Worm (Caenorhabditis elegans) whole organism, L2 larva: Measurements from ENCODE around the gene ceh-90.

Experiments used
- C34F6.9 ChIP-seq: fragments of 150-350 bp; optimal IDR thresholded peaks from 2 replicates; lab custom pipeline; 2014; ENCODE audit warnings: missing biosample characterization, missing genetic modification characterization
- F13H6.1 ChIP-seq: sonication (generic microtip); optimal IDR thresholded peaks from 2 replicates; lab custom pipeline; 2016; ENCODE audit warnings: missing genetic modification characterization, missing compliant biosample characterization
- R02D3.7 ChIP-seq: fragments of 150-350 bp; optimal IDR thresholded peaks from 2 replicates; lab custom pipeline; 2014; ENCODE audit warnings: missing biosample characterization, missing genetic modification characterization
- Y55F3AM.14 ChIP-seq: fragments of 200-800 bp; sonication (Bioruptor generic); optimal IDR thresholded peaks from 2 replicates; lab custom pipeline; 2018; ENCODE audit warnings: mild to moderate bottlenecking, missing genetic modification characterization, missing compliant biosample characterization
- ZK546.5 ChIP-seq: sonication (generic microtip); optimal IDR thresholded peaks from 2 replicates; lab custom pipeline; 2017; ENCODE audit warnings: missing biosample characterization, missing genetic modification characterization
- alr-1 ChIP-seq: fragments of 150-350 bp; optimal IDR thresholded peaks from 2 replicates; lab custom pipeline; 2014; ENCODE audit warnings: missing biosample characterization, missing genetic modification characterization
- aly-2 ChIP-seq: fragments of 150-350 bp; optimal IDR thresholded peaks from 2 replicates; lab custom pipeline; 2014; ENCODE audit warnings: missing biosample characterization, missing genetic modification characterization
- ama-1 ChIP-seq: fragments of 150-350 bp; optimal IDR thresholded peaks from 2 replicates; lab custom pipeline; 2018; ENCODE audit warnings: inconsistent platforms
- blmp-1 ChIP-seq: sonication (generic microtip); optimal IDR thresholded peaks from 2 replicates; lab custom pipeline; 2017; ENCODE audit warnings: missing genetic modification characterization, mild to moderate bottlenecking, missing compliant biosample characterization, antibody characterized with exemption, moderate library complexity; ENCODE audit not compliant: insufficient read depth
- ceh-16 ChIP-seq: fragments of 150-350 bp; optimal IDR thresholded peaks from 2 replicates; lab custom pipeline; 2014; ENCODE audit warnings: missing biosample characterization, missing genetic modification characterization
- ceh-82 ChIP-seq: fragments of 150-350 bp; optimal IDR thresholded peaks from 2 replicates; lab custom pipeline; 2014; ENCODE audit warnings: missing biosample characterization, missing genetic modification characterization
- crh-2 ChIP-seq: sonication (generic microtip); optimal IDR thresholded peaks from 2 replicates; lab custom pipeline; 2017; ENCODE audit warnings: missing biosample characterization, missing genetic modification characterization
- dmd-4 ChIP-seq: sonication (generic microtip); optimal IDR thresholded peaks from 2 replicates; lab custom pipeline; 2017; ENCODE audit warnings: missing biosample characterization, missing genetic modification characterization
- egl-27 ChIP-seq: sonication (generic microtip); optimal IDR thresholded peaks from 3 replicates; lab custom pipeline; 2017; ENCODE audit warnings: missing biosample characterization, missing genetic modification reagents, missing genetic modification characterization
- elt-1 ChIP-seq: fragments of 150-350 bp; optimal IDR thresholded peaks from 2 replicates; lab custom pipeline; 2014; ENCODE audit warnings: missing biosample characterization, missing genetic modification characterization
- elt-3 ChIP-seq: sonication (generic microtip); optimal IDR thresholded peaks from 2 replicates; lab custom pipeline; 2017; ENCODE audit warnings: missing biosample characterization, missing genetic modification characterization
- fos-1 ChIP-seq: fragments of 150-350 bp; optimal IDR thresholded peaks from 2 replicates; lab custom pipeline; 2014; ENCODE audit warnings: missing biosample characterization, missing genetic modification characterization
- gmeb-1 ChIP-seq: fragments of 150-350 bp; optimal IDR thresholded peaks from 2 replicates; lab custom pipeline; 2014; ENCODE audit warnings: missing biosample characterization, missing genetic modification characterization
- lin-11 ChIP-seq: fragments of 150-350 bp; sonication (generic microtip); optimal IDR thresholded peaks from 2 replicates; lab custom pipeline; 2014; ENCODE audit warnings: missing biosample characterization, missing genetic modification characterization, inconsistent platforms, mixed read lengths
- lin-13 ChIP-seq: fragments of 150-350 bp; optimal IDR thresholded peaks from 2 replicates; lab custom pipeline; 2014; ENCODE audit warnings: missing biosample characterization, missing genetic modification reagents, missing genetic modification characterization
- lin-39 ChIP-seq: fragments of 150-350 bp; optimal IDR thresholded peaks from 2 replicates; lab custom pipeline; 2014; ENCODE audit warnings: missing biosample characterization, missing genetic modification reagents, missing genetic modification characterization
- lsy-2 ChIP-seq, 2 experiments: fragments of 150-350 bp in 1 of 2; sonication (generic microtip) in 1 of 2; optimal IDR thresholded peaks; 2 replicates each; lab custom pipeline; 2014 to 2017; ENCODE audit warnings: missing biosample characterization in 2 of 2, missing genetic modification characterization in 2 of 2
- mab-5 ChIP-seq: fragments of 150-350 bp; optimal IDR thresholded peaks from 2 replicates; lab custom pipeline; 2014; ENCODE audit warnings: missing biosample characterization, missing genetic modification characterization
- mbf-1 ChIP-seq: sonication (generic microtip); optimal IDR thresholded peaks from 2 replicates; lab custom pipeline; 2017; ENCODE audit warnings: missing biosample characterization, missing genetic modification characterization
- mdl-1 ChIP-seq, 2 experiments: fragments of 150-350 bp in 1 of 2; sonication (generic microtip) in 1 of 2; optimal IDR thresholded peaks; 2 replicates each; lab custom pipeline; 2017; ENCODE audit warnings: missing biosample characterization in 2 of 2, missing genetic modification characterization in 2 of 2
- nhr-10 ChIP-seq: sonication (generic microtip); optimal IDR thresholded peaks from 2 replicates; lab custom pipeline; 2017; ENCODE audit warnings: missing biosample characterization, missing genetic modification characterization
- nhr-11 ChIP-seq: fragments of 150-350 bp; optimal IDR thresholded peaks from 2 replicates; lab custom pipeline; 2014; ENCODE audit warnings: missing biosample characterization, missing genetic modification characterization
- nhr-12 ChIP-seq: fragments of 150-350 bp; optimal IDR thresholded peaks from 2 replicates; lab custom pipeline; 2014; ENCODE audit warnings: missing biosample characterization, missing genetic modification characterization
- nhr-129 ChIP-seq: fragments of 150-350 bp; optimal IDR thresholded peaks from 2 replicates; lab custom pipeline; 2014; ENCODE audit warnings: missing biosample characterization, missing genetic modification characterization
- nhr-21 ChIP-seq: fragments of 150-350 bp; optimal IDR thresholded peaks from 2 replicates; lab custom pipeline; 2014; ENCODE audit warnings: missing biosample characterization, missing genetic modification characterization
- nhr-23 ChIP-seq: fragments of 150-350 bp; optimal IDR thresholded peaks from 2 replicates; lab custom pipeline; 2014; ENCODE audit warnings: missing biosample characterization, missing genetic modification reagents, missing genetic modification characterization
- nhr-237 ChIP-seq: fragments of 150-350 bp; optimal IDR thresholded peaks from 2 replicates; lab custom pipeline; 2014; ENCODE audit warnings: missing biosample characterization, missing genetic modification characterization
- nhr-25 ChIP-seq: fragments of 150-350 bp; sonication (generic microtip); optimal IDR thresholded peaks from 3 replicates; lab custom pipeline; 2014; ENCODE audit warnings: missing biosample characterization, missing genetic modification characterization
- nhr-6 ChIP-seq: fragments of 150-350 bp; optimal IDR thresholded peaks from 2 replicates; lab custom pipeline; 2014; ENCODE audit warnings: missing biosample characterization, missing genetic modification characterization
- nhr-77 ChIP-seq: fragments of 150-350 bp; optimal IDR thresholded peaks from 2 replicates; lab custom pipeline; 2014; ENCODE audit warnings: missing biosample characterization, missing genetic modification characterization
- peb-1 ChIP-seq: fragments of 150-350 bp; optimal IDR thresholded peaks from 2 replicates; lab custom pipeline; 2014; ENCODE audit warnings: missing biosample characterization, missing genetic modification characterization
- sem-4 ChIP-seq: fragments of 150-350 bp; optimal IDR thresholded peaks from 2 replicates; lab custom pipeline; 2014; ENCODE audit warnings: missing biosample characterization, missing genetic modification reagents, missing genetic modification characterization
- skn-1 ChIP-seq: sonication (generic microtip); optimal IDR thresholded peaks from 2 replicates; lab custom pipeline; 2017; ENCODE audit warnings: missing biosample characterization, missing genetic modification characterization
- sma-3 ChIP-seq: sonication (generic microtip); optimal IDR thresholded peaks from 2 replicates; lab custom pipeline; 2016; ENCODE audit warnings: missing genetic modification reagents, missing genetic modification characterization, missing compliant biosample characterization
- sma-9 ChIP-seq, 2 experiments: fragments of 150-350 bp in 1 of 2; sonication (generic microtip) in 1 of 2; optimal IDR thresholded peaks; 2 replicates each; lab custom pipeline; 2014 to 2016; ENCODE audit warnings: missing genetic modification characterization in 2 of 2, mild to moderate bottlenecking in 1 of 2, missing biosample characterization in 1 of 2, missing compliant biosample characterization in 1 of 2, missing genetic modification reagents in 1 of 2, moderate library complexity in 1 of 2
- snpc-4 ChIP-seq: fragments of 150-350 bp; optimal IDR thresholded peaks from 2 replicates; lab custom pipeline; 2014; ENCODE audit warnings: missing biosample characterization, missing genetic modification characterization
- unc-39 ChIP-seq: fragments of 150-350 bp; optimal IDR thresholded peaks from 2 replicates; lab custom pipeline; 2014; ENCODE audit warnings: missing biosample characterization, missing genetic modification characterization
- unc-55 ChIP-seq: fragments of 150-350 bp; sonication (generic microtip); optimal IDR thresholded peaks from 3 replicates; lab custom pipeline; 2014; ENCODE audit warnings: missing biosample characterization, missing genetic modification reagents, missing genetic modification characterization
- unc-62 ChIP-seq: fragments of 150-350 bp; optimal IDR thresholded peaks from 2 replicates; lab custom pipeline; 2014; ENCODE audit warnings: missing biosample characterization, missing genetic modification reagents, missing genetic modification characterization
- zag-1 ChIP-seq: fragments of 150-350 bp; optimal IDR thresholded peaks from 2 replicates; lab custom pipeline; 2014; ENCODE audit warnings: missing biosample characterization, missing genetic modification characterization
- ztf-1 ChIP-seq: fragments of 200-800 bp; sonication (Bioruptor generic); conservative IDR thresholded peaks from 2 replicates; pipeline ENCODE4 v1.3.6; 2022; ENCODE audit warnings: missing genetic modification characterization, missing compliant biosample characterization
- ztf-11 ChIP-seq: sonication (generic microtip); optimal IDR thresholded peaks from 2 replicates; lab custom pipeline; 2017; ENCODE audit warnings: missing biosample characterization, missing genetic modification characterization
- ztf-4 ChIP-seq: fragments of 150-350 bp; optimal IDR thresholded peaks from 2 replicates; lab custom pipeline; 2014; ENCODE audit warnings: missing biosample characterization, missing genetic modification characterization

Gene ceh-90

DNA sequence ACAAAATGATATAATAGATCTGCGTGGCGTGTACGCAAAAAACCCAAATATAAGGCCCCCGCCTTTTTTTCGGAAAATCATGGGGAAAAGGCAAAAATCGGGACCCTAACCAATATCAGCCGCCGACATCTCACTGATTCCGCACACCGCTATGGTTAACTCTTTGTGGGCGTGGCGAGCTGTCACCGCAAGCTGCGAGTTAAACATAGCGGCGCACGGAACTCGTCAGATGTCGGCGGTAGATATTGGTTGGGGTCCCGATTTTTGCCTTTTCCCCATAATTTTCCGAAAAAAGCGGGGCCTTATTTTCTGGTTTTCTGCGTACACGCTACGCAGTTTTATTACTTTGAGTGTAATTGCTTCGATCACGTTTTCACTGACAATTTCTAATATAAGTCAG is 38.1 kb downstream of the ceh-90 start:
- TF ChIP-seq R02D3.7 = no peak

ce11 chrX:14115480-14116161 is 41.2 kb downstream of the ceh-90 start, which contains the start of gene F28H6.7:
Gene F28H6.7, plus strand, starts transcription at chrX:14116111.
- TF ChIP-seq egl-27 (no peak), nhr-11 (tag; lab: Kevin White, UChicago) (peak; percentile 25), lsy-2 (tag; optimal IDR thresholded peaks at IDR 0.05; lab: Kevin White, UChicago) (no peak), lin-13 (GFP tag; lab: Kevin White, UChicago) (peak; percentile 29), snpc-4 (tag; lab: Kevin White, UChicago) (no peak), nhr-6 (tag; lab: Kevin White, UChicago) (no peak), fos-1 (tag; lab: Kevin White, UChicago) (peak; percentile 57), zag-1 (no peak), mbf-1 (tag; lab: Kevin White, UChicago) (no peak), aly-2 (tag; lab: Kevin White, UChicago) (no peak), unc-55 (peak; percentile 20), unc-62 (GFP tag; lab: Kevin White, UChicago) (no peak), nhr-77 (no peak), nhr-12 (tag; lab: Kevin White, UChicago) (no peak), F13H6.1 (tag; lab: Kevin White, UChicago) (peak; percentile 30), mdl-1 (tag; optimal IDR thresholded peaks at IDR 0.05; lab: Kevin White, UChicago) (no peak), ztf-4 (no peak), sem-4 (tag; lab: Kevin White, UChicago) (no peak), lin-39 (tag; lab: Kevin White, UChicago) (no peak), ceh-82 (tag; lab: Kevin White, UChicago) (no peak), nhr-10 (tag; lab: Kevin White, UChicago) (no peak), ztf-11 (tag; lab: Kevin White, UChicago) (no peak), ama-1 (lab: Kevin White, UChicago) (no peak), skn-1 (no peak), sma-9 (GFP tag; optimal IDR thresholded peaks at IDR 0.05; lab: Kevin White, UChicago) (peak; percentile 61), sma-9 (tag; optimal IDR thresholded peaks at IDR 0.05; lab: Kevin White, UChicago) (no peak), crh-2 (peak; percentile 11), nhr-129 (peak; percentile 54), nhr-23 (tag; lab: Kevin White, UChicago) (no peak), elt-3 (tag; lab: Kevin White, UChicago) (no peak), elt-1 (no peak), R02D3.7 (no peak), C34F6.9 (tag; lab: Kevin White, UChicago) (no peak), blmp-1 (tag; lab: Kevin White, UChicago) (no peak), ceh-16 (tag; lab: Kevin White, UChicago) (no peak), mab-5 (tag; lab: Kevin White, UChicago) (no peak), ztf-1 (GFP tag; lab: Robert Waterston, UW) (no peak), nhr-25 (tag; lab: Kevin White, UChicago) (no peak), gmeb-1 (no peak), sma-3 (GFP tag; lab: Kevin White, UChicago) (peak; percentile 50), alr-1 (no peak), nhr-237 (tag; lab: Kevin White, UChicago) (no peak), unc-39 (tag; lab: Kevin White, UChicago) (no peak), Y55F3AM.14 (GFP tag; lab: Kevin White, UChicago) (peak; percentile 42), lin-11 (tag; lab: Kevin White, UChicago) (no peak), dmd-4 (tag; lab: Kevin White, UChicago) (no peak), nhr-21 (tag; lab: Kevin White, UChicago) (peak; percentile 51), peb-1 (tag; lab: Kevin White, UChicago) (no peak), ZK546.5 (tag; lab: Kevin White, UChicago) (no peak)
- TF ChIP-seq, all 48 proteins: peak for 11
